Worm (Caenorhabditis elegans) whole organism, midembryonic: Measurements from ENCODE around the gene uev-2.

Experiments
- T22C8.4 ChIP-seq: fragments of 200-800 bp; sonication (Bioruptor generic); IDR thresholded peaks from 2 replicates; pipeline ENCODE4 v1.3.6; 2022; ENCODE audit warnings: missing genetic modification characterization, missing compliant biosample characterization
- cog-1 ChIP-seq: sonication (generic microtip); optimal IDR thresholded peaks from 2 replicates; lab custom pipeline; 2016; ENCODE audit warnings: missing genetic modification characterization, missing compliant biosample characterization
- flt-1 ChIP-seq: fragments of 200-800 bp; sonication (Bioruptor generic); IDR thresholded peaks from 2 replicates; pipeline ENCODE4 v1.3.6; 2022; ENCODE audit warnings: missing genetic modification characterization, missing compliant biosample characterization
- klf-2 ChIP-seq: fragments of 200-800 bp; sonication (Bioruptor generic); conservative IDR thresholded peaks from 2 replicates; pipeline ENCODE4 v1.3.6; 2022; ENCODE audit warnings: missing genetic modification reagents, missing genetic modification characterization, missing compliant biosample characterization
- med-1 ChIP-seq: sonication (generic microtip); optimal IDR thresholded peaks from 2 replicates; lab custom pipeline; 2017; ENCODE audit warnings: missing genetic modification characterization, mild to moderate bottlenecking, missing compliant biosample characterization, antibody characterized with exemption, missing genetic modification reagents; ENCODE audit not compliant: insufficient read depth
- ref-1 ChIP-seq: fragments of 200-800 bp; sonication (Bioruptor generic); conservative IDR thresholded peaks from 2 replicates; pipeline ENCODE4 v1.3.6; 2022; ENCODE audit warnings: missing genetic modification reagents, missing genetic modification characterization, missing compliant biosample characterization
- tab-1 ChIP-seq: fragments of 200-800 bp; sonication (Bioruptor generic); IDR thresholded peaks from 2 replicates; pipeline ENCODE4 v1.3.6; 2022; ENCODE audit warnings: missing genetic modification characterization, missing compliant biosample characterization
- ztf-23 ChIP-seq: fragments of 200-800 bp; sonication (Bioruptor generic); IDR thresholded peaks from 2 replicates; pipeline ENCODE4 v1.3.6; 2022; ENCODE audit warnings: missing genetic modification reagents, missing genetic modification characterization, missing compliant biosample characterization

- TF ChIP-seq flt-1 (GFP tag; lab: Robert Waterston, UW) (no peak), klf-2 (GFP tag; lab: Robert Waterston, UW) (no peak), cog-1 (tag; lab: Kevin White, UChicago) (no peak), med-1 (GFP tag; lab: Kevin White, UChicago) (no peak), ztf-23 (GFP tag; lab: Robert Waterston, UW) (no peak), T22C8.4 (no peak), tab-1 (GFP tag; lab: Robert Waterston, UW) (no peak), ref-1 (GFP tag; lab: Robert Waterston, UW) (no peak)
Measured at ce11 chrIII:5581049-5581448, 1.9 kb upstream of the uev-2 start, which contains the start of gene F56D2.5.
